Worm (Caenorhabditis elegans) whole organism, midembryonic: ENCODE data around the gene sma-2.

Experiments
- T22C8.4 ChIP-seq: fragments of 200-800 bp; sonication (Bioruptor generic); IDR thresholded peaks from 2 replicates; pipeline ENCODE4 v1.3.6; 2022; ENCODE audit warnings: missing genetic modification characterization, missing compliant biosample characterization
- cog-1 ChIP-seq: sonication (generic microtip); optimal IDR thresholded peaks from 2 replicates; lab custom pipeline; 2016; ENCODE audit warnings: missing genetic modification characterization, missing compliant biosample characterization
- flt-1 ChIP-seq: fragments of 200-800 bp; sonication (Bioruptor generic); IDR thresholded peaks from 2 replicates; pipeline ENCODE4 v1.3.6; 2022; ENCODE audit warnings: missing genetic modification characterization, missing compliant biosample characterization
- ref-1 ChIP-seq: fragments of 200-800 bp; sonication (Bioruptor generic); conservative IDR thresholded peaks from 2 replicates; pipeline ENCODE4 v1.3.6; 2022; ENCODE audit warnings: missing genetic modification reagents, missing genetic modification characterization, missing compliant biosample characterization
- ztf-23 ChIP-seq: fragments of 200-800 bp; sonication (Bioruptor generic); IDR thresholded peaks from 2 replicates; pipeline ENCODE4 v1.3.6; 2022; ENCODE audit warnings: missing genetic modification reagents, missing genetic modification characterization, missing compliant biosample characterization

- no peak for TF ChIP-seq cog-1
- TF ChIP-seq T22C8.4 (GFP tag; lab: Robert Waterston, UW), result no peak
- no peak for TF ChIP-seq flt-1 (GFP tag; lab: Robert Waterston, UW)
- TF ChIP-seq ref-1 (GFP tag; lab: Robert Waterston, UW), result no peak
- no peak for TF ChIP-seq ztf-23 (GFP tag; lab: Robert Waterston, UW)
These were observed 6.9 kb upstream of the sma-2 start for ce11 chrIII:8742584-8742983.
